Worm (Caenorhabditis elegans) whole organism, L4/young adult: ENCODE results near the gene lgc-49.

ENCODE experiments used
- dao-5 ChIP-seq: sonication (generic microtip); optimal IDR thresholded peaks from 2 replicates; lab custom pipeline; 2016; ENCODE audit warnings: missing genotype, missing genetic modification characterization, moderate library complexity, missing compliant biosample characterization
- him-1 ChIP-seq: sonication (generic microtip); optimal IDR thresholded peaks from 2 replicates; lab custom pipeline; 2016; ENCODE audit warnings: missing genotype, missing genetic modification reagents, missing genetic modification characterization, missing compliant biosample characterization

ce11 chrV:11196109-11196508, 5.0 kb downstream of the lgc-49 start, which contains the start of gene clc-6:
- no peak for TF ChIP-seq him-1
- TF ChIP-seq dao-5 = no peak
